Fruit fly (Drosophila melanogaster): ENCODE measurements around the gene Tm2.

Tm2 gene

DNA sequence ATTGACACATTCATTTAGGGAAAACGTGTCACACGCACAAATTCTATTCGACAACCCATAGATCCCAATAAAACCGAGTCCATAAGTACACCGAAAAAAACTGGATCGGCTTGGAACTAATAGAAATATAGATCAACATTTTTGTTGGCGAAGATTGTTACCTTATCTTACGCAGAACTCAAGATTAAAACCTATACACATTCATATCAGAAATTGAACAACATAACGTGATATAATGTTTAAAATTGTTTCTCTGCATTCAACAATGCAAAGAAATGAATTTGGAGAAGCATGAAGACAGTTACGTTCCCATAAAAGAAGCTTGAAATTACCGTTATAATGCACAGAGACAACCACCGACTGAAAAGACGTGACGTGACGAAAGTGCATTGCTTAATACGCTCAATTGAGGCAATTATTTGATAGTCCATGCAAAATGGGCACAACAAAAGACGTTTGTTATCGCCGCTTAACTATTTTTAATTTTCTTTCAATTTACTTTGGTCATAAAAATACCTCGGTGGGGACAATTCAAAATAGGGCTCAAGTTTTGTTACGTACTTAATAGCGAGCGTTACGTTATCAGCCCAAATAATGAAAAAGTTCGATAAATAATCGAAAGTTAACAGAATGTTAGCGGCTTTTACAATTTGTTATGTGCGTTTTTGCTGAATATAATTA lies 30.2 kb downstream of the Tm2 start, which contains the start of gene SerRS-m (continued):
- TF ChIP-seq chinmo (GFP tag; IDR thresholded peaks at IDR 0.05; ENCODE audit: partially characterized antibody) (no peak), GATAe (GFP tag; conservative IDR thresholded peaks at IDR 0.05) (no peak), ash1 (GFP tag; optimal IDR thresholded peaks at IDR 0.05) (no peak), CG7357 (GFP tag; IDR thresholded peaks at IDR 0.05) (0 out of 3 replicates have a peak, but pooled peaks have one; percentile 6), B-H2 (GFP tag; optimal IDR thresholded peaks at IDR 0.05) (no peak), CG1647 (GFP tag; optimal IDR thresholded peaks at IDR 0.05) (no peak), ewg (GFP tag; optimal IDR thresholded peaks at IDR 0.05) (no peak), D19B (GFP tag; optimal IDR thresholded peaks at IDR 0.05) (no peak), crol (GFP tag; IDR thresholded peaks at IDR 0.05) (no peak), CG9437 (GFP tag; optimal IDR thresholded peaks at IDR 0.05) (peak; percentile 99), gcm (GFP tag; optimal IDR thresholded peaks at IDR 0.05) (peak; percentile 29), lilli (GFP tag; optimal IDR thresholded peaks at IDR 0.05) (peak; percentile 11), Aef1 (GFP tag; IDR thresholded peaks at IDR 0.05) (no peak), Ssrp (tag; optimal IDR thresholded peaks at IDR 0.05) (no peak), CG7786 (GFP tag; optimal IDR thresholded peaks at IDR 0.05) (no peak), CG6272 (GFP tag; IDR thresholded peaks at IDR 0.05) (no peak), CG7271 (tag; optimal IDR thresholded peaks at IDR 0.05) (no peak), Camta (GFP tag; optimal IDR thresholded peaks at IDR 0.05) (no peak), CG6683 (GFP tag; optimal IDR thresholded peaks at IDR 0.05) (no peak), CG9797 (GFP tag; optimal IDR thresholded peaks at IDR 0.05) (no peak), CG4282 (GFP tag; optimal IDR thresholded peaks at IDR 0.05) (no peak), CG2116 (GFP tag; optimal IDR thresholded peaks at IDR 0.05) (no peak), hb (GFP tag; IDR thresholded peaks at IDR 0.05; ENCODE audit: partially characterized antibody) (no peak), maf-S (GFP tag; optimal IDR thresholded peaks at IDR 0.05) (no peak), bowl (GFP tag; IDR thresholded peaks at IDR 0.05) (no peak), Nf-YA (GFP tag; IDR thresholded peaks at IDR 0.05) (no peak), Max (GFP tag; optimal IDR thresholded peaks at IDR 0.05) (no peak), CG13624 (GFP tag; optimal IDR thresholded peaks at IDR 0.05) (no peak), CG2202 (tag; optimal IDR thresholded peaks at IDR 0.05) (no peak), CG4617 (GFP tag; optimal IDR thresholded peaks at IDR 0.05; ENCODE audit: borderline replicate concordance) (no peak), fd96Cb (tag; optimal IDR thresholded peaks at IDR 0.05) (no peak), CG7987 (GFP tag; optimal IDR thresholded peaks at IDR 0.05) (no peak), CrebB (tag; optimal IDR thresholded peaks at IDR 0.05) (no peak), pb (GFP tag; optimal IDR thresholded peaks at IDR 0.05) (no peak), ham (GFP tag; IDR thresholded peaks at IDR 0.05) (no peak), CG13287 (GFP tag; IDR thresholded peaks at IDR 0.05; ENCODE audit: partially characterized antibody) (peak; percentile 33), Bdp1 (GFP tag; optimal IDR thresholded peaks at IDR 0.05) (no peak), toy (GFP tag; IDR thresholded peaks at IDR 0.05) (no peak), sna (GFP tag; IDR thresholded peaks at IDR 0.05; ENCODE audit: partially characterized antibody) (0 out of 2 replicates have a peak, but pooled peaks have one; percentile 25), Fer3 (tag; optimal IDR thresholded peaks at IDR 0.05) (no peak), Mad (GFP tag; optimal IDR thresholded peaks at IDR 0.05) (no peak), Optix (GFP tag; IDR thresholded peaks at IDR 0.05) (no peak), wor (GFP tag; IDR thresholded peaks at IDR 0.05) (no peak), Asciz (GFP tag; optimal IDR thresholded peaks at IDR 0.05) (no peak), CG14441 (GFP tag; IDR thresholded peaks at IDR 0.05) (no peak), CG10654 (GFP tag; optimal IDR thresholded peaks at IDR 0.05) (no peak), Mes4 (GFP tag; optimal IDR thresholded peaks at IDR 0.05) (no peak), bbx (GFP tag; IDR thresholded peaks at IDR 0.05; ENCODE audit: partially characterized antibody) (no peak), CG43689 (GFP tag; IDR thresholded peaks at IDR 0.05) (no peak), HLH54F (GFP tag; optimal IDR thresholded peaks at IDR 0.05) (no peak)
